Fruit fly (Drosophila melanogaster): Measurements from ENCODE around the gene chas.
A peak's percentile ranks its signal among the peaks of the same experiment; 100 is the strongest.

The chas gene

dm6 chrX:17742592-17743364, 44.2 kb upstream of the chas start (continued):
- TF ChIP-seq nau (GFP tag; optimal IDR thresholded peaks at IDR 0.05) (peak; percentile 2), unc-4 (GFP tag; IDR thresholded peaks at IDR 0.05; ENCODE audit: partially characterized antibody) (peak; percentile 35; the same call in 1 of the 2 replicates), trh (GFP tag; optimal IDR thresholded peaks at IDR 0.05) (no peak), Six4 (GFP tag; optimal IDR thresholded peaks at IDR 0.05) (peak; percentile 33), D19B (GFP tag; optimal IDR thresholded peaks at IDR 0.05) (no peak), prd (optimal IDR thresholded peaks at IDR 0.05) (no peak), prd (GFP tag; IDR thresholded peaks at IDR 0.05) (no peak; the same call in 2 of the 3 replicates), CG2875 (GFP tag; optimal IDR thresholded peaks at IDR 0.05) (no peak), Camta (GFP tag; optimal IDR thresholded peaks at IDR 0.05) (peak; percentile 56), CG2199 (GFP tag; IDR thresholded peaks at IDR 0.05) (peak; percentile 82; the same call in 2 of the 3 replicates), sd (tag; optimal IDR thresholded peaks at IDR 0.05) (peak; percentile 61), oc (tag; optimal IDR thresholded peaks at IDR 0.05) (no peak), Dek (tag; optimal IDR thresholded peaks at IDR 0.05) (no peak), slou (GFP tag; optimal IDR thresholded peaks at IDR 0.05) (no peak), sima (GFP tag; optimal IDR thresholded peaks at IDR 0.05) (no peak), chm (GFP tag; IDR thresholded peaks at IDR 0.05) (no peak), PHDP (tag; optimal IDR thresholded peaks at IDR 0.05) (peak; percentile 47), CG9609 (GFP tag; optimal IDR thresholded peaks at IDR 0.05) (peak; percentile 26), Myb (GFP tag; optimal IDR thresholded peaks at IDR 0.05) (no peak), HLH3B (GFP tag; IDR thresholded peaks at IDR 0.05) (0 out of 2 replicates have a peak, but pooled peaks have one; percentile 31), CG1647 (GFP tag; optimal IDR thresholded peaks at IDR 0.05) (no peak), CG17912 (GFP tag; optimal IDR thresholded peaks at IDR 0.05) (no peak), Ptx1 (GFP tag; IDR thresholded peaks at IDR 0.05) (no peak; the same call in 1 of the 2 replicates), bowl (GFP tag; IDR thresholded peaks at IDR 0.05) (no peak), vvl (GFP tag; IDR thresholded peaks at IDR 0.05) (0 out of 2 replicates have a peak, but pooled peaks have one; percentile 5), CG32772 (GFP tag; IDR thresholded peaks at IDR 0.05) (no peak), knrl (GFP tag; IDR thresholded peaks at IDR 0.05; ENCODE audit: partially characterized antibody) (0 out of 3 replicates have a peak, but pooled peaks have one; percentile 15), stc (GFP tag; IDR thresholded peaks at IDR 0.05) (no peak), HHEX (GFP tag; optimal IDR thresholded peaks at IDR 0.05) (peak; percentile 19), CG3281 (GFP tag; optimal IDR thresholded peaks at IDR 0.05) (peak; percentile 63), CG12659 (GFP tag; optimal IDR thresholded peaks at IDR 0.05) (peak; percentile 38), Stat92E (GFP tag; optimal IDR thresholded peaks at IDR 0.05) (no peak), Bdp1 (GFP tag; optimal IDR thresholded peaks at IDR 0.05) (no peak), jing (GFP tag; optimal IDR thresholded peaks at IDR 0.05) (no peak), gt (GFP tag; IDR thresholded peaks at IDR 0.05) (no peak), Poxn (GFP tag; IDR thresholded peaks at IDR 0.05) (no peak), CG6254 (GFP tag; optimal IDR thresholded peaks at IDR 0.05) (no peak), chif (GFP tag; optimal IDR thresholded peaks at IDR 0.05) (peak in 1 of 2 experiments; percentile 41), Adf1 (GFP tag; IDR thresholded peaks at IDR 0.05) (no peak), Ssrp (tag; optimal IDR thresholded peaks at IDR 0.05) (peak; percentile 59), CG10979 (tag; optimal IDR thresholded peaks at IDR 0.05) (peak; percentile 66), cg (GFP tag; optimal IDR thresholded peaks at IDR 0.05) (peak; percentile 4), CG10267 (tag; optimal IDR thresholded peaks at IDR 0.05) (peak; percentile 38), CG6272 (GFP tag; IDR thresholded peaks at IDR 0.05) (no peak), Hand (GFP tag; optimal IDR thresholded peaks at IDR 0.05) (no peak), CG18262 (tag; optimal IDR thresholded peaks at IDR 0.05) (peak; percentile 65), ash1 (GFP tag; optimal IDR thresholded peaks at IDR 0.05) (no peak), CG11723 (GFP tag; optimal IDR thresholded peaks at IDR 0.05) (no peak), croc (GFP tag; conservative IDR thresholded peaks at IDR 0.05) (no peak)

Measured in whole organism, embryonic.